Worm (Caenorhabditis elegans) whole organism, mixed stage, embryonic: Measurements from ENCODE around the gene mup-2.

Experiments used
- M03D4.4 ChIP-seq: sonication (generic microtip); optimal IDR thresholded peaks from 2 replicates; lab custom pipeline; 2017; ENCODE audit warnings: mild to moderate bottlenecking, missing genetic modification characterization, missing compliant biosample characterization
- bed-3 ChIP-seq: fragments of 200-800 bp; sonication (Bioruptor generic); optimal IDR thresholded peaks from 3 replicates; lab custom pipeline; 2018; ENCODE audit warnings: mild to moderate bottlenecking, missing genetic modification characterization, moderate library complexity, missing compliant biosample characterization
- blmp-1 ChIP-seq: fragments of 150-350 bp; optimal IDR thresholded peaks from 2 replicates; lab custom pipeline; 2014; ENCODE audit warnings: missing biosample characterization, missing genetic modification characterization
- ceh-39 ChIP-seq: fragments of 150-350 bp; optimal IDR thresholded peaks from 2 replicates; lab custom pipeline; 2014; ENCODE audit warnings: missing biosample characterization, missing genetic modification characterization
- ceh-43 ChIP-seq: fragments of 200-800 bp; sonication (Bioruptor generic); optimal IDR thresholded peaks from 2 replicates; lab custom pipeline; 2018; ENCODE audit warnings: mild to moderate bottlenecking, missing genetic modification characterization, moderate library complexity, missing compliant biosample characterization
- ceh-83 ChIP-seq: fragments of 200-800 bp; sonication (Bioruptor generic); optimal IDR thresholded peaks from 2 replicates; lab custom pipeline; 2018; ENCODE audit warnings: mild to moderate bottlenecking, missing genetic modification characterization, missing compliant biosample characterization
- ces-1 ChIP-seq: fragments of 150-350 bp; optimal IDR thresholded peaks from 2 replicates; lab custom pipeline; 2014; ENCODE audit warnings: missing biosample characterization, missing genetic modification reagents, missing genetic modification characterization
- cnd-1 ChIP-seq: fragments of 200-800 bp; sonication (Bioruptor generic); optimal IDR thresholded peaks from 2 replicates; lab custom pipeline; 2018; ENCODE audit warnings: mild to moderate bottlenecking, missing genetic modification characterization, missing compliant biosample characterization
- drap-1 ChIP-seq: fragments of 200-800 bp; sonication (Bioruptor generic); optimal IDR thresholded peaks from 3 replicates; lab custom pipeline; 2018; ENCODE audit warnings: mild to moderate bottlenecking, missing genetic modification characterization, missing compliant biosample characterization
- elt-1 ChIP-seq: sonication (generic microtip); optimal IDR thresholded peaks from 2 replicates; lab custom pipeline; 2017; ENCODE audit warnings: missing genetic modification characterization, mild to moderate bottlenecking, missing compliant biosample characterization, antibody characterized with exemption, moderate library complexity, borderline replicate concordance; ENCODE audit not compliant: insufficient read depth
- elt-3 ChIP-seq: fragments of 150-350 bp; optimal IDR thresholded peaks from 2 replicates; lab custom pipeline; 2014; ENCODE audit warnings: missing biosample characterization, missing genetic modification characterization
- flh-1 ChIP-seq: fragments of 200-800 bp; sonication (Bioruptor generic); optimal IDR thresholded peaks from 2 replicates; lab custom pipeline; 2018; ENCODE audit warnings: mild to moderate bottlenecking, missing genetic modification characterization, moderate library complexity, missing compliant biosample characterization
- ham-2 ChIP-seq: fragments of 200-800 bp; sonication (Bioruptor generic); optimal IDR thresholded peaks from 2 replicates; lab custom pipeline; 2018; ENCODE audit warnings: mild to moderate bottlenecking, missing genetic modification characterization, missing compliant biosample characterization
- hlh-1 ChIP-seq: fragments of 150-350 bp; optimal IDR thresholded peaks from 2 replicates; lab custom pipeline; 2014; ENCODE audit warnings: missing biosample characterization, missing genetic modification reagents, missing genetic modification characterization
- lin-13 ChIP-seq: fragments of 150-350 bp; optimal IDR thresholded peaks from 2 replicates; lab custom pipeline; 2014; ENCODE audit warnings: missing biosample characterization, missing genetic modification characterization
- lin-32 ChIP-seq: fragments of 200-800 bp; sonication (Bioruptor generic); optimal IDR thresholded peaks from 2 replicates; lab custom pipeline; 2018; ENCODE audit warnings: mild to moderate bottlenecking, missing genetic modification characterization, missing compliant biosample characterization
- lsy-2 ChIP-seq: fragments of 150-350 bp; optimal IDR thresholded peaks from 2 replicates; lab custom pipeline; 2014; ENCODE audit warnings: missing biosample characterization, missing genetic modification characterization
- mab-5 ChIP-seq: fragments of 150-350 bp; optimal IDR thresholded peaks from 2 replicates; lab custom pipeline; 2014; ENCODE audit warnings: missing biosample characterization, missing genetic modification characterization
- mep-1 ChIP-seq: fragments of 150-350 bp; optimal IDR thresholded peaks from 2 replicates; lab custom pipeline; 2017; ENCODE audit warnings: missing biosample characterization, missing genetic modification reagents, missing genetic modification characterization, inconsistent platforms
- mls-2 ChIP-seq: sonication (generic microtip); optimal IDR thresholded peaks from 2 replicates; lab custom pipeline; 2016; ENCODE audit warnings: mild to moderate bottlenecking, missing genetic modification characterization, moderate library complexity, missing compliant biosample characterization
- nhr-12 ChIP-seq: fragments of 150-350 bp; optimal IDR thresholded peaks from 2 replicates; lab custom pipeline; 2014; ENCODE audit warnings: missing biosample characterization, missing genetic modification characterization
- nhr-2 ChIP-seq: fragments of 150-350 bp; optimal IDR thresholded peaks from 2 replicates; lab custom pipeline; 2014; ENCODE audit warnings: missing biosample characterization, missing genetic modification characterization
- nhr-237 ChIP-seq: fragments of 150-350 bp; optimal IDR thresholded peaks from 2 replicates; lab custom pipeline; 2014; ENCODE audit warnings: missing biosample characterization, missing genetic modification characterization
- nhr-28 ChIP-seq: fragments of 150-350 bp; optimal IDR thresholded peaks from 2 replicates; lab custom pipeline; 2014; ENCODE audit warnings: missing biosample characterization, missing genetic modification characterization
- nhr-76 ChIP-seq: sonication (generic microtip); optimal IDR thresholded peaks from 2 replicates; lab custom pipeline; 2017; ENCODE audit warnings: missing biosample characterization, missing genetic modification characterization
- pha-4 ChIP-seq: fragments of 150-350 bp; optimal IDR thresholded peaks from 2 replicates; lab custom pipeline; 2018; ENCODE audit warnings: missing biosample characterization, missing genetic modification reagents, missing genetic modification characterization
- sem-2 ChIP-seq: fragments of 200-800 bp; sonication (Bioruptor generic); optimal IDR thresholded peaks from 2 replicates; lab custom pipeline; 2018; ENCODE audit warnings: mild to moderate bottlenecking, missing genetic modification characterization, missing compliant biosample characterization
- snpc-4 ChIP-seq: fragments of 150-350 bp; optimal IDR thresholded peaks from 2 replicates; lab custom pipeline; 2014; ENCODE audit warnings: missing biosample characterization, missing genetic modification characterization
- sptf-1 ChIP-seq: sonication (generic microtip); optimal IDR thresholded peaks from 2 replicates; lab custom pipeline; 2017; ENCODE audit warnings: mild to moderate bottlenecking, missing genetic modification characterization, moderate library complexity, missing compliant biosample characterization
- tbx-8 ChIP-seq: fragments of 200-800 bp; sonication (Bioruptor generic); optimal IDR thresholded peaks from 2 replicates; lab custom pipeline; 2018; ENCODE audit warnings: mild to moderate bottlenecking, missing genetic modification characterization, moderate library complexity, missing compliant biosample characterization
- unc-120 ChIP-seq: sonication (generic microtip); optimal IDR thresholded peaks from 2 replicates; lab custom pipeline; 2017; ENCODE audit warnings: missing genetic modification characterization, missing compliant biosample characterization; ENCODE audit not compliant: poor library complexity, severe bottlenecking
- unc-39 ChIP-seq: fragments of 150-350 bp; optimal IDR thresholded peaks from 2 replicates; lab custom pipeline; 2014; ENCODE audit warnings: missing biosample characterization, missing genetic modification characterization
- unc-62 ChIP-seq: fragments of 150-350 bp; optimal IDR thresholded peaks from 2 replicates; lab custom pipeline; 2014; ENCODE audit warnings: missing biosample characterization, missing genetic modification reagents, missing genetic modification characterization
- zip-8 ChIP-seq: fragments of 150-350 bp; optimal IDR thresholded peaks from 2 replicates; lab custom pipeline; 2014; ENCODE audit warnings: missing biosample characterization, missing genetic modification characterization
- ztf-11 ChIP-seq: fragments of 150-350 bp; optimal IDR thresholded peaks from 2 replicates; lab custom pipeline; 2014; ENCODE audit warnings: missing biosample characterization, missing genetic modification characterization

mup-2 gene

ce11 chrX:6371192-6372116, 38.6 kb downstream of the mup-2 start:
- no peak for TF ChIP-seq lsy-2
- peak; percentile 71 for TF ChIP-seq sem-2 (GFP tag; lab: Kevin White, UChicago)
- no peak for TF ChIP-seq nhr-12 (tag; lab: Kevin White, UChicago)
- peak; percentile 76 for TF ChIP-seq zip-8 (tag; lab: Kevin White, UChicago)
- peak; percentile 83 for TF ChIP-seq M03D4.4 (tag; lab: Kevin White, UChicago)
- no peak for TF ChIP-seq pha-4 (tag; lab: Kevin White, UChicago)
- TF ChIP-seq ceh-39 (tag; lab: Kevin White, UChicago): no peak
- TF ChIP-seq mls-2 (tag; lab: Kevin White, UChicago): peak; percentile 77
- TF ChIP-seq unc-120 (tag; lab: Kevin White, UChicago): peak; percentile 59
- TF ChIP-seq drap-1: peak; percentile 79
- no peak for TF ChIP-seq unc-62 (GFP tag; lab: Kevin White, UChicago)
- TF ChIP-seq snpc-4 (tag; lab: Kevin White, UChicago): no peak
- peak; percentile 37 for TF ChIP-seq lin-32 (GFP tag; lab: Kevin White, UChicago)
- TF ChIP-seq sptf-1 (tag; lab: Kevin White, UChicago): peak; percentile 88
- TF ChIP-seq ceh-83: peak; percentile 84
- no peak for TF ChIP-seq blmp-1 (tag; lab: Kevin White, UChicago)
- TF ChIP-seq flh-1 (GFP tag; lab: Kevin White, UChicago): peak; percentile 43
- no peak for TF ChIP-seq unc-39 (tag; lab: Kevin White, UChicago)
- no peak for TF ChIP-seq elt-1 (tag; lab: Kevin White, UChicago)
- TF ChIP-seq hlh-1 (tag; lab: Kevin White, UChicago): peak; percentile 46
- TF ChIP-seq nhr-28: no peak
- TF ChIP-seq nhr-76 (tag; lab: Kevin White, UChicago): no peak
- TF ChIP-seq mep-1 (tag; lab: Kevin White, UChicago): peak; percentile 11
- TF ChIP-seq ham-2 (GFP tag; lab: Kevin White, UChicago): peak; percentile 47
- TF ChIP-seq bed-3: peak; percentile 71
- peak; percentile 66 for TF ChIP-seq nhr-2 (tag; lab: Kevin White, UChicago)
- peak; percentile 58 for TF ChIP-seq ceh-43 (GFP tag; lab: Kevin White, UChicago)
- peak; percentile 22 for TF ChIP-seq mab-5
- no peak for TF ChIP-seq lin-13 (tag; lab: Kevin White, UChicago)
- TF ChIP-seq elt-3 (tag; lab: Kevin White, UChicago): no peak
- no peak for TF ChIP-seq ztf-11 (tag; lab: Kevin White, UChicago)
- TF ChIP-seq ces-1 (GFP tag; lab: Kevin White, UChicago): no peak
- peak; percentile 20 for TF ChIP-seq nhr-237
- peak; percentile 68 for TF ChIP-seq cnd-1 (tag; lab: Kevin White, UChicago)
- TF ChIP-seq tbx-8 (GFP tag; lab: Kevin White, UChicago): peak; percentile 79

- TF ChIP-seq nhr-237: no peak
- no peak for TF ChIP-seq ztf-11 (tag; lab: Kevin White, UChicago)
These were observed 40.3 kb downstream of the mup-2 start, which contains the start of gene C03B1.2 for ce11 chrX:6369717-6370116. C03B1.2 (plus strand) TSS chrX:6370017.

- TF ChIP-seq sem-2 (GFP tag; lab: Kevin White, UChicago) (no peak), nhr-76 (tag; lab: Kevin White, UChicago) (no peak), nhr-12 (tag; lab: Kevin White, UChicago) (no peak)
These were observed 44.3 kb downstream of the mup-2 start, which contains the start of gene C03B1.3 for ce11 chrX:6365715-6366114. C03B1.3 (plus strand) TSS chrX:6366015.
